Worm (Caenorhabditis elegans): ENCODE results near the gene T26H10.2.

DNA sequence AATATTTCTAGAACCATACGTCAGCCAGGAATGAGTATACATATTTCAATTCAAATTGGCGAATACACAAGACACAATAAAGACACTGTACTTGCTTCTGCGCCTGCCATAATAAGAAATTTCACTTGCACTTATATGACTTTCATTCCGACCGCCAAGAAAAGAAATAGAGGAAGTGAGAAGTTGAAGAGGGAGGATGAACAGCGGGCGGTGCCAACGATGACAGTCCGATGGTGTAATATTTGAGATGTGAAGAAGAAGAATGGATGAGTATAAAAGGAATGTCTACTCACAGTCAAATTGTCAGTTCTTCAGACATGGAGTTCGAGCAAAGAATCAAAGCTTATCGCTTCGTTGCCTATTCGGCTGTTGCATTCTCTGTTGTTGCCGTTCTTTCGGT lies 39.4 kb downstream of the T26H10.2 start, which contains the start of gene col-154:
- TF ChIP-seq alr-1 (tag; optimal IDR thresholded peaks at IDR 0.05): no peak
- TF ChIP-seq nhr-12 (tag; optimal IDR thresholded peaks at IDR 0.05): no peak
- no peak for TF ChIP-seq nhr-6 (tag; optimal IDR thresholded peaks at IDR 0.05)
- no peak for TF ChIP-seq fos-1 (tag; optimal IDR thresholded peaks at IDR 0.05)
- no peak for TF ChIP-seq nhr-237 (tag; optimal IDR thresholded peaks at IDR 0.05)
- no peak for TF ChIP-seq lin-11 (tag; optimal IDR thresholded peaks at IDR 0.05)
- no peak for TF ChIP-seq unc-55 (GFP tag; optimal IDR thresholded peaks at IDR 0.05)
- TF ChIP-seq aly-2 (tag; optimal IDR thresholded peaks at IDR 0.05): no peak
- TF ChIP-seq zag-1 (tag; optimal IDR thresholded peaks at IDR 0.05): no peak
- no peak for TF ChIP-seq ztf-11 (tag; optimal IDR thresholded peaks at IDR 0.05)
- no peak for TF ChIP-seq nhr-10 (tag; optimal IDR thresholded peaks at IDR 0.05)
- TF ChIP-seq nhr-11 (tag; optimal IDR thresholded peaks at IDR 0.05): no peak
- TF ChIP-seq skn-1 (tag; optimal IDR thresholded peaks at IDR 0.05): no peak

All from whole organism, L2 larva.